Worm (Caenorhabditis elegans) whole organism, mixed stage, embryonic: ENCODE data around the gene his-70.

Experiments used
- M03D4.4 ChIP-seq: sonication (generic microtip); optimal IDR thresholded peaks from 2 replicates; lab custom pipeline; 2017; ENCODE audit warnings: mild to moderate bottlenecking, missing genetic modification characterization, missing compliant biosample characterization
- ham-2 ChIP-seq: fragments of 200-800 bp; sonication (Bioruptor generic); optimal IDR thresholded peaks from 2 replicates; lab custom pipeline; 2018; ENCODE audit warnings: mild to moderate bottlenecking, missing genetic modification characterization, missing compliant biosample characterization
- lin-13 ChIP-seq: fragments of 150-350 bp; optimal IDR thresholded peaks from 2 replicates; lab custom pipeline; 2014; ENCODE audit warnings: missing biosample characterization, missing genetic modification characterization
- nhr-12 ChIP-seq: fragments of 150-350 bp; optimal IDR thresholded peaks from 2 replicates; lab custom pipeline; 2014; ENCODE audit warnings: missing biosample characterization, missing genetic modification characterization
- nhr-237 ChIP-seq: fragments of 150-350 bp; optimal IDR thresholded peaks from 2 replicates; lab custom pipeline; 2014; ENCODE audit warnings: missing biosample characterization, missing genetic modification characterization
- unc-120 ChIP-seq: sonication (generic microtip); optimal IDR thresholded peaks from 2 replicates; lab custom pipeline; 2017; ENCODE audit warnings: missing genetic modification characterization, missing compliant biosample characterization; ENCODE audit not compliant: poor library complexity, severe bottlenecking

DNA sequence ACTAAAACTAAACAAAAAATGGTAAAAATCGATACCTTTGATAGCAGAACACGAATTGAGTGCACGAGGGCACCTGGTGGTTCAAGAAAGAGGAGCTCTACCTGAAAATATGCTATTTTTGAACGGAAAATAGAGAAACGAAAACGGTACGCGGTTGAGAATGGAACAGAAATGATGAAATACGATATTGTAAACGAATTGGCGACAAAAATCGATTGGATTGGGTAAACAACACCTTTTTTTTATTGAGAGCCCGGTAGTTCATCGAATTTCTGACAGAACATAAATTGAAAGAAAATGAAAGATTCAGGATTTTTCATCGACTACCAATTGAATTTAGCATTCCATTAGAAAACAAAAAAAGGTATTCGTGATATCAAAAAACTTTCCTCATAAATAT is 26.6 kb upstream of the his-70 start, which contains the start of gene kin-19:
- TF ChIP-seq lin-13 (tag; lab: Kevin White, UChicago) (no peak), nhr-12 (tag; lab: Kevin White, UChicago) (no peak), nhr-237 (tag; lab: Kevin White, UChicago) (no peak), unc-120 (tag; lab: Kevin White, UChicago) (no peak), ham-2 (no peak), M03D4.4 (no peak)
